Worm (Caenorhabditis elegans) whole organism, L4/young adult: Measurements from ENCODE around the gene T24D5.3.
"Not testable (repeated sequence)": the region's sequence is repeated elsewhere in the genome, so short reads cannot be mapped to it uniquely, and the experiment has no call there.

ENCODE experiments used
- W03F9.2 ChIP-seq: fragments of 150-350 bp; optimal IDR thresholded peaks from 2 replicates; lab custom pipeline; 2014; ENCODE audit warnings: missing biosample characterization, missing genetic modification characterization
- dao-5 ChIP-seq: sonication (generic microtip); optimal IDR thresholded peaks from 2 replicates; lab custom pipeline; 2016; ENCODE audit warnings: missing genotype, missing genetic modification characterization, moderate library complexity, missing compliant biosample characterization
- him-1 ChIP-seq: sonication (generic microtip); optimal IDR thresholded peaks from 2 replicates; lab custom pipeline; 2016; ENCODE audit warnings: missing genotype, missing genetic modification reagents, missing genetic modification characterization, missing compliant biosample characterization

T24D5.3 gene

ce11 chrX:12596868-12597267 lies 17.0 kb downstream of the T24D5.3 start, which contains the start of gene T24D5.4:
Gene T24D5.4 (plus strand): TSS chrX:12597168.
- TF ChIP-seq him-1 (tag; lab: Kevin White, UChicago), result no peak
- no peak for TF ChIP-seq W03F9.2
- no peak for TF ChIP-seq dao-5 (tag; lab: Kevin White, UChicago)

DNA sequence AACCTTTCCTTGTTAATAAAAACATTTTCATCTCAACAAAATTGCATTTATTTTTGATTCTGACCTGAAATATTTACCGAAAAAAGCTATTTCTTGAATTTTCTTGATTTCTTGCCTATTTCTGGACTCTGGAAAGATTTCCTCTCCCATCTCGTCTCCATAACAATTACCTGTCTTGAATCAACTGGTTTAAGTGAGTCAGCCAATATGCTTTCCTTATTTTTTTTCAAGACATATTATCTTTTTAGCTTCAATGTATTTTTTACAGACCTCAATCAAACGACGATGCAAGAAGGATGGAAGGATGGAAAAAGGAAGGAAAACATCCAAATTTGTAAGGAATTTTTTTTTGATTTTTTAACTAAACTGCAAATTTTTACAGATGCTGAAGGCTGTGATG lies 22.7 kb downstream of the T24D5.3 start:
- TF ChIP-seq him-1 (tag; lab: Kevin White, UChicago), result no peak
- TF ChIP-seq W03F9.2, result no peak
- no peak for TF ChIP-seq dao-5 (tag; lab: Kevin White, UChicago)

DNA sequence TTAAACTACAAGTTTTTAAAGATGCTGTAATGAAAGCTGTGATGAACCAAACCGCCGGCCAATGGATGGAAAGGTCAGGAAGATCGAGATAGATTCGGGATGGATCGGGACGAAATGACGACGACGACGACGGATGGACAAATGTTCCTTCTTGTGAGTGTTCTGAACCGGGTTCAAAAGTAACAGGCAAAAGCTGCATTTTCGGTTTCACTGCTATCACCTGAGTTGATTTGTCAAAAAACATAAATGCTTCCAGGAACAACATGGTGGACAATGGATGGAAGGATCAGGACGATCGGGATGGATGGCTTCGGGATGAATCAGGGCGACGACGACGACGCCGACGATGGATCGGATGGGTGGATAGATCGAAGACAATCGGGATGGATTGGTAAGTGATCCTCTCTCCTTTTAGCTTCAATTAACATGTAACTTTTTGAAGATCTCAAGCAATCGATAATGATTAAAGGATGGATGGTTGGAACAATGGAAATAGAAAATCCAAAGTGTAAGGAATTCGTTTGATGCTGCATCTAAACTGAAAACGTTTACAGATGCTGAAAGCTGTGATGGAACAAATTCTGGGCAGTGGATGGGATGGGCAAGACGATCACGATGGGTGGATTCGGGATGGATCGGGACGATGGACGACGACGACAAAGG lies 23.6 kb downstream of the T24D5.3 start, which contains the start of the genes T24D5.6 and R09A8.9:
Gene T24D5.6, plus strand, starts transcription at position 301 of the 663 bp plus-strand sequence.
Gene R09A8.9, plus strand, starts transcription at position 613 of the 663 bp plus-strand sequence.
- TF ChIP-seq W03F9.2 (no peak), him-1 (tag; lab: Kevin White, UChicago) (no peak), dao-5 (tag; lab: Kevin White, UChicago) (no peak)

DNA sequence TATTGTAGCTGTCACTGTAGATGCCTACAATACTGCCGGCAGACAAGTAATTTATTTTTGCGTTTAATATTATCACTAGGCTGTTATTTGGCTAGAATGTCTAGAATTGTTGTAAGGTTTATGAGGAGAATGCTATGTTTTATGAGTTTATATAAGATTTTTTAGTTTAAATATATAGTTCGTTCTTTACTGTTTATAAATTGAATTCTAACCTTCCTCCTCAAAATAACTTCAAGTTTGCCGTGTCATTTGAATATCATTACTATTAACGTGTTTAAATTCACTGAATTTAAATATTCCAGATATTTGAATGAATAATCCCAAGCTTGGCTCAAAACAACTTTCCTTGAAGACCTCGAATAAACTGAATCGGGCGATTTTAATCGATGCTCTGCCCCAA lies 33.6 kb downstream of the T24D5.3 start, which contains the start of gene R09A8.1:
Gene R09A8.1, plus strand, starts transcription at position 301 of the 400 bp plus-strand sequence.
- not testable (repeated sequence) for TF ChIP-seq W03F9.2; him-1 (tag; lab: Kevin White, UChicago); dao-5 (tag; lab: Kevin White, UChicago)

DNA sequence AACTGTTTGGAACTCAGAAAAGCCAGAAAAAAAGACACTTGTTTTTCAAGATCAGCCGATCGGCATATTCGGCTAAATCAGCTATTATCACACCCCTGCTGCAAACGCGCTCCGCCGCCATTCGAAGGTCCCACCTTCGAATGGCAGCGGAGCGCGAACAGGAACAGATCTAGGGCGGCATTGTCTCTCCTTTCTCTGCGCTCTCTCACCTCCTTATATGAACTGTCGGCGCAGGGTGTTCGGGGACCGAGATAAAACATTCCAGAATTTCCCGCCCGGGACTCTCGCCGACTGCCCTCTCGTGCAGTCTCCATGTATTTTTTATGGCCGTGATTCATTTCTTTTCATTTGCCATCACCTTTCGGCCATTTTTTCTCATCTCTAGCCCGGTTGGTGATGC lies 38.6 kb downstream of the T24D5.3 start:
- TF ChIP-seq dao-5 (tag; lab: Kevin White, UChicago) (no peak), him-1 (tag; lab: Kevin White, UChicago) (no peak), W03F9.2 (no peak)

ce11 chrX:12619165-12619564 lies 39.3 kb downstream of the T24D5.3 start, which contains the start of gene R09A8.2:
Gene R09A8.2 (plus strand): TSS chrX:12619465.
- TF ChIP-seq W03F9.2 (no peak), dao-5 (tag; lab: Kevin White, UChicago) (no peak), him-1 (tag; lab: Kevin White, UChicago) (no peak)

DNA sequence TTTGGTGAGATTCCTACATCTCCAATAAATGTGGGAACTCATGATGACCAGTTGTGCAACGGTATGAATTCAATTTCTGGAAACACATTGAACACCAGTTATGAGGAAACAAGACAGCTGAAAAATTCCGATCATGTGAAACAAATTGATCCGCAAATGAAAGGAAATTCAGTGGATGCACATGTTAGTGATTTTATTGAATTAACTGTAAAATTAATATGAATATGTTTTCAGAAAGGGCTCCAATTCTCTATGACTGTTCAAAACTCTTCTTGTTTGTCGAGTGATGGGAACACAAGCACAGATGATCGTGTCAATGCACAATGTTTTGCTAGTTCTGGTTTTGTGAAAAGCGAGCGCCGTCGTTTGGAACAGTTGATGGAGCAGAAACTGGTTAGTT lies 40.4 kb downstream of the T24D5.3 start:
- TF ChIP-seq W03F9.2 (no peak), dao-5 (tag; lab: Kevin White, UChicago) (no peak), him-1 (tag; lab: Kevin White, UChicago) (no peak)

ce11 chrX:12627797-12628196 lies 47.9 kb downstream of the T24D5.3 start:
- TF ChIP-seq him-1 (tag; lab: Kevin White, UChicago), result no peak

DNA sequence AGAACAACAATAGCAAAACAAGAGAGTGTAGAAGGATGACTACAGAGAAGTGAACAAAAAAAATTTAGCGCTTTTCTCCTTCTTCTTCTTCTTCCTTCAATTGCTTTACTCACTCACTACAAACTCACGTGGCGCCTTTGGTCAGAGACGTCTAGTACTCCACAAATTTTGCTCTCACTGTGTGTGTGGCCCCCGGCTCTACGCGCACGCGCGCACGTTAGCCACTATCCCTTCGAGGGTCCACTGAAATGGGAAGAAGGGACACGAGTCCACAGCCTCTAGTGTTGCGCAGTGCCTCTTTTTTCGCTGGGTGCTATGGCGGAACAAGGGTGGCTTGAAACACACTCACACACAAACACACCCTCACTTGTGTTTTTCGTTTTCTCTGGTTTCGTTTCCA lies 49.4 kb downstream of the T24D5.3 start:
- no peak for TF ChIP-seq W03F9.2
- peak; percentile 71 for TF ChIP-seq him-1 (tag; lab: Kevin White, UChicago)
- TF ChIP-seq dao-5 (tag; lab: Kevin White, UChicago), result no peak

- TF ChIP-seq dao-5 (tag; lab: Kevin White, UChicago), result no peak
- TF ChIP-seq him-1 (tag; lab: Kevin White, UChicago), result no peak
- TF ChIP-seq W03F9.2, result no peak
Observed at ce11 chrX:12630005-12630404, 50.1 kb downstream of the T24D5.3 start.

DNA sequence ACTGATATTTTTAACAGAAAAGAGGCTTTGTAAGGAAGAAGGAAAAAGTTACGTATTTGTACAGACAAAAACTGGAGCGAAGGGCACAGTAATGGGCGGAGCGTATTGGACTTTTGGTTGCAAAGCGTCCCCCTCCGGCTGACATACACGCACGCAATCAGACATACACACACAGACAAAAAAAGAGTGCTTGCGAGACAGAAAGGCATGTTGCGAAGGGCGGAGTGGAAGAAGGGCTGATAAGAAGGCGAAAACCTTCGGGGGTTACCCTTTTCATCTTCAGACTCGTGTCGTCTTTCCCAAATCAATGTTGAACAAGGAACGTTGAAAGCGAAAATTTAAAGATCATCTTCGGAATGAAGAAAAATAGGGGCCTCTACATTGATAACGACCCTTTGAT lies 50.7 kb downstream of the T24D5.3 start:
- TF ChIP-seq W03F9.2 (peak; percentile 22), him-1 (tag; lab: Kevin White, UChicago) (no peak), dao-5 (tag; lab: Kevin White, UChicago) (no peak)

- no peak for TF ChIP-seq dao-5 (tag; lab: Kevin White, UChicago)
- no peak for TF ChIP-seq him-1 (tag; lab: Kevin White, UChicago)
- no peak for TF ChIP-seq W03F9.2
Observed at ce11 chrX:12631446-12631845, 51.6 kb downstream of the T24D5.3 start.

DNA sequence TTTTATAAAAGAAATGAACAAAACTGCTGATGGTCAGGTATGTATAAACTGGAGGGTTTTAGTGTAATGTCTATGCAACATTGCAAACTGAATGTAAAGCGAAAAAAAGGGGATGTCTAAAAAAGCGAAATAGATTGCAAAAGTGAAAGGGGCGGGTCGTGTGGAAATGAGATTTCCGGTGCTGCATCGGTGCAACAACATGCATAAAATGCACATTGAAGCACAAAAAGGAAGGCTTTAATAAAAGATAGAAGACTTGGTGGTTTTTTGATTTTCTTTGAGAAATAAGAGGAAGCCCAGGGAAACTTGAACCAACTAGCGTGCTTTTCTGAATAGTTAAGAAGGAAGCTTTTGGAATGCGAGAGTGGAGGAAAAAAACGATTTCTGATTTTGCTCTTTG lies 52.8 kb downstream of the T24D5.3 start:
- TF ChIP-seq W03F9.2 (no peak), dao-5 (tag; lab: Kevin White, UChicago) (no peak), him-1 (tag; lab: Kevin White, UChicago) (no peak)
